Worm (Caenorhabditis elegans): ENCODE measurements around the gene str-255.

The str-255 gene

DNA sequence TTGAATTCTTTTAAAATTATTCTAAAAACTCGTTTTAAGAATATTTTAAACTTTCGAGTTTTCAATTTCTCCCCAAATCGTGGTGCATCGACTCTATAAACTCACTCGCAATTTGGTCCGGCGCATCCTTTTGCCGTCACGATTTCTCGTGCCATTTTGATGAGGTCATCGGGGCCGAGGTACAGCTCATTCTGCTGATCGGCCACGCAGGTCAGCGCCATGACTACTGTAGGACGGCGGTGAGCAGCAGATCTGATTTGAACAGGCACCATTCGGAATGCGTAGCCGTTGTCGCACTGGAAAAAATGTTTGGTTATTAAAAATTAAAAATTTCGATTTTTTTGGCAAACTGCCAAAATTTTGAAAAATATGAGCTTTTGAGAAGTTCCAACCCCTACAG lies 31.0 kb downstream of the str-255 start:
- TF ChIP-seq ama-1 (optimal IDR thresholded peaks at IDR 0.05) (no peak), nhr-12 (tag; optimal IDR thresholded peaks at IDR 0.05) (no peak), nhr-23 (tag; optimal IDR thresholded peaks at IDR 0.05) (no peak), elt-1 (tag; optimal IDR thresholded peaks at IDR 0.05) (no peak)

DNA sequence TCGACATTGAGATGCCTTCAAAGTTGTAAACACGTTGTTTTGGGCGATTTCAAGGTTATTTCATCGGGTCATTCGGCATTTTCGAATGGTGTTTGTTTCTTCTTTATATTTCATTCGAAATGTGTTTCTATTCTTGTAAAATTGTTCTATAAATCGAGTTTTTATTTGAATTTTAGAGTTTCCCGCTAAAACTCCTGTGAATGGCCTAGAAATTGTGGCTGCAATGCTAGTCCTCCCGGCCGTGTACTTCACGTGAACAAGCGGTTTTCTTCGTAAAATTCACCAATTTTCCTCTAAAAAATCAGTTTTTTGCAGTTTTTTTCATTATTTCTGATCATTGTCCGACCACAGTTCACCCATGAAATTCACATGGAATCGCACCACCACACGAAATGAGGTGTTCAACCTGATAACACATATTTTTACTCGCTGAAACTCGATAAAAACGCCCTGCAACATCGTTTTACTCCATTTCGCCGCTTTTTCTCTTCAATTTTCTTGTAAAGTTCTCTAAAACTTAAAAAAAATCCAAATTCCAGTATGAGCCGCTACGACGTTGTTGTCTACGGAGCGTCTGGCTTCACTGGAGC lies 36.5 kb downstream of the str-255 start, which contains the start of gene ldp-1:
ldp-1 (plus strand) TSS at position 540 of the 590 bp plus-strand sequence.
- peak; percentile 23 for TF ChIP-seq snpc-4 (tag; optimal IDR thresholded peaks at IDR 0.05)
- TF ChIP-seq ama-1 (optimal IDR thresholded peaks at IDR 0.05): no peak
- TF ChIP-seq mdl-1 (tag; optimal IDR thresholded peaks at IDR 0.05): no peak
- no peak for TF ChIP-seq peb-1 (tag; optimal IDR thresholded peaks at IDR 0.05)
- TF ChIP-seq nhr-237 (tag; optimal IDR thresholded peaks at IDR 0.05): no peak
- TF ChIP-seq nhr-23 (tag; optimal IDR thresholded peaks at IDR 0.05): no peak
- TF ChIP-seq mab-5 (tag; optimal IDR thresholded peaks at IDR 0.05): no peak
- TF ChIP-seq egl-27 (tag; optimal IDR thresholded peaks at IDR 0.05): peak; percentile 30
- TF ChIP-seq ceh-16 (tag; optimal IDR thresholded peaks at IDR 0.05): no peak
- peak; percentile 12 for TF ChIP-seq nhr-21 (tag; optimal IDR thresholded peaks at IDR 0.05)
- TF ChIP-seq nhr-11 (tag; optimal IDR thresholded peaks at IDR 0.05): no peak
- TF ChIP-seq unc-55 (GFP tag; optimal IDR thresholded peaks at IDR 0.05): peak; percentile 64
- no peak for TF ChIP-seq skn-1 (tag; optimal IDR thresholded peaks at IDR 0.05)
- TF ChIP-seq elt-3 (tag; optimal IDR thresholded peaks at IDR 0.05): no peak
- no peak for TF ChIP-seq lin-11 (tag; optimal IDR thresholded peaks at IDR 0.05)
- TF ChIP-seq nhr-10 (tag; optimal IDR thresholded peaks at IDR 0.05): no peak
- no peak for TF ChIP-seq ZK546.5 (tag; optimal IDR thresholded peaks at IDR 0.05)
- no peak for TF ChIP-seq nhr-77 (tag; optimal IDR thresholded peaks at IDR 0.05)
- TF ChIP-seq sma-3 (GFP tag; optimal IDR thresholded peaks at IDR 0.05): peak; percentile 63
- TF ChIP-seq nhr-25 (tag; optimal IDR thresholded peaks at IDR 0.05): peak; percentile 19
- TF ChIP-seq nhr-6 (tag; optimal IDR thresholded peaks at IDR 0.05): peak; percentile 39
- TF ChIP-seq unc-62 (GFP tag; optimal IDR thresholded peaks at IDR 0.05): no peak
- no peak for TF ChIP-seq nhr-12 (tag; optimal IDR thresholded peaks at IDR 0.05)
- no peak for TF ChIP-seq fos-1 (tag; optimal IDR thresholded peaks at IDR 0.05)
- no peak for TF ChIP-seq ztf-1 (GFP tag; conservative IDR thresholded peaks at IDR 0.05)
- TF ChIP-seq ztf-4 (tag; optimal IDR thresholded peaks at IDR 0.05): no peak
- TF ChIP-seq nhr-129 (tag; optimal IDR thresholded peaks at IDR 0.05): no peak
- no peak for TF ChIP-seq ztf-11 (tag; optimal IDR thresholded peaks at IDR 0.05)
- peak; percentile 60 for TF ChIP-seq crh-2 (tag; optimal IDR thresholded peaks at IDR 0.05)
- no peak for TF ChIP-seq blmp-1 (tag; optimal IDR thresholded peaks at IDR 0.05; ENCODE audit: insufficient read depth)
- TF ChIP-seq lsy-2 (tag; optimal IDR thresholded peaks at IDR 0.05): peak; percentile 52 to 81
- peak; percentile 70 for TF ChIP-seq F13H6.1 (tag; optimal IDR thresholded peaks at IDR 0.05)
- TF ChIP-seq unc-39 (tag; optimal IDR thresholded peaks at IDR 0.05): no peak
- no peak for TF ChIP-seq zag-1 (tag; optimal IDR thresholded peaks at IDR 0.05)
- TF ChIP-seq dmd-4 (tag; optimal IDR thresholded peaks at IDR 0.05): no peak
- TF ChIP-seq C34F6.9 (tag; optimal IDR thresholded peaks at IDR 0.05): peak; percentile 62
- peak; percentile 87 for TF ChIP-seq sma-9 (GFP tag; optimal IDR thresholded peaks at IDR 0.05)
- TF ChIP-seq sma-9 (tag; optimal IDR thresholded peaks at IDR 0.05): no peak
- no peak for TF ChIP-seq alr-1 (tag; optimal IDR thresholded peaks at IDR 0.05)
- peak; percentile 88 for TF ChIP-seq gmeb-1 (tag; optimal IDR thresholded peaks at IDR 0.05)
- TF ChIP-seq R02D3.7 (tag; optimal IDR thresholded peaks at IDR 0.05): no peak
- TF ChIP-seq Y55F3AM.14 (GFP tag; optimal IDR thresholded peaks at IDR 0.05): no peak
- TF ChIP-seq elt-1 (tag; optimal IDR thresholded peaks at IDR 0.05): no peak
- peak; percentile 11 for TF ChIP-seq sem-4 (tag; optimal IDR thresholded peaks at IDR 0.05)
- no peak for TF ChIP-seq mbf-1 (tag; optimal IDR thresholded peaks at IDR 0.05)
- TF ChIP-seq ceh-82 (tag; optimal IDR thresholded peaks at IDR 0.05): no peak
- peak; percentile 48 for TF ChIP-seq lin-13 (GFP tag; optimal IDR thresholded peaks at IDR 0.05)
- TF ChIP-seq aly-2 (tag; optimal IDR thresholded peaks at IDR 0.05): no peak
- no peak for TF ChIP-seq lin-39 (tag; optimal IDR thresholded peaks at IDR 0.05)

Data from whole organism, L2 larva.